Worm (Caenorhabditis elegans): Measurements from ENCODE around the gene Y38E10A.3.

- no peak for TF ChIP-seq syd-9 (tag; optimal IDR thresholded peaks at IDR 0.05)
- no peak for TF ChIP-seq ceh-19 (GFP tag; optimal IDR thresholded peaks at IDR 0.05)
- TF ChIP-seq sox-4 (tag; optimal IDR thresholded peaks at IDR 0.05) = no peak
- no peak for TF ChIP-seq fkh-10 (GFP tag; optimal IDR thresholded peaks at IDR 0.05)
- no peak for TF ChIP-seq ztf-16 (tag; optimal IDR thresholded peaks at IDR 0.05)
- no peak for TF ChIP-seq pha-4 (tag; optimal IDR thresholded peaks at IDR 0.05)
- no peak for TF ChIP-seq ahr-1 (tag; optimal IDR thresholded peaks at IDR 0.05)
- TF ChIP-seq ref-2 (tag; optimal IDR thresholded peaks at IDR 0.05) = no peak
- TF ChIP-seq gmeb-2 (tag; optimal IDR thresholded peaks at IDR 0.05) = no peak
- no peak for TF ChIP-seq nhr-11 (tag; optimal IDR thresholded peaks at IDR 0.05)
- TF ChIP-seq unc-86 (tag; optimal IDR thresholded peaks at IDR 0.05) = no peak
- no peak for TF ChIP-seq ama-1 (optimal IDR thresholded peaks at IDR 0.05)
These were observed 32.0 kb downstream of the Y38E10A.3 start for ce11 chrII:12542594-12542997.
